Worm (Caenorhabditis elegans): ENCODE measurements around the gene C07D10.6.

The C07D10.6 gene

ce11 chrII:7390335-7390734, 11.2 kb downstream of the C07D10.6 start:
- no peak for TF ChIP-seq ceh-36 (tag; optimal IDR thresholded peaks at IDR 0.05)
- TF ChIP-seq aly-1 (tag; optimal IDR thresholded peaks at IDR 0.05), result no peak
- TF ChIP-seq hmg-4 (GFP tag; optimal IDR thresholded peaks at IDR 0.05), result no peak
- TF ChIP-seq scrt-1 (GFP tag; IDR thresholded peaks at IDR 0.05), result no peak
- TF ChIP-seq ama-1 (optimal IDR thresholded peaks at IDR 0.05), result no peak
- no peak for TF ChIP-seq ets-7 (tag; optimal IDR thresholded peaks at IDR 0.05)
- no peak for TF ChIP-seq hmbx-1 (tag; optimal IDR thresholded peaks at IDR 0.05)
- no peak for TF ChIP-seq B0310.2 (tag; optimal IDR thresholded peaks at IDR 0.05)
- TF ChIP-seq tbx-37 (GFP tag; conservative IDR thresholded peaks at IDR 0.05), result no peak
- TF ChIP-seq tra-4 (tag; optimal IDR thresholded peaks at IDR 0.05), result no peak
- TF ChIP-seq sea-1 (GFP tag; conservative IDR thresholded peaks at IDR 0.05), result no peak
- no peak for TF ChIP-seq ceh-13 (GFP tag; optimal IDR thresholded peaks at IDR 0.05)
- TF ChIP-seq pes-1 (GFP tag; IDR thresholded peaks at IDR 0.05), result no peak
- TF ChIP-seq hnd-1 (tag; optimal IDR thresholded peaks at IDR 0.05), result no peak
- no peak for TF ChIP-seq F13C5.2 (tag; optimal IDR thresholded peaks at IDR 0.05)
- TF ChIP-seq tbx-11 (GFP tag; IDR thresholded peaks at IDR 0.05), result no peak
- no peak for TF ChIP-seq flt-1 (GFP tag; IDR thresholded peaks at IDR 0.05)

DNA sequence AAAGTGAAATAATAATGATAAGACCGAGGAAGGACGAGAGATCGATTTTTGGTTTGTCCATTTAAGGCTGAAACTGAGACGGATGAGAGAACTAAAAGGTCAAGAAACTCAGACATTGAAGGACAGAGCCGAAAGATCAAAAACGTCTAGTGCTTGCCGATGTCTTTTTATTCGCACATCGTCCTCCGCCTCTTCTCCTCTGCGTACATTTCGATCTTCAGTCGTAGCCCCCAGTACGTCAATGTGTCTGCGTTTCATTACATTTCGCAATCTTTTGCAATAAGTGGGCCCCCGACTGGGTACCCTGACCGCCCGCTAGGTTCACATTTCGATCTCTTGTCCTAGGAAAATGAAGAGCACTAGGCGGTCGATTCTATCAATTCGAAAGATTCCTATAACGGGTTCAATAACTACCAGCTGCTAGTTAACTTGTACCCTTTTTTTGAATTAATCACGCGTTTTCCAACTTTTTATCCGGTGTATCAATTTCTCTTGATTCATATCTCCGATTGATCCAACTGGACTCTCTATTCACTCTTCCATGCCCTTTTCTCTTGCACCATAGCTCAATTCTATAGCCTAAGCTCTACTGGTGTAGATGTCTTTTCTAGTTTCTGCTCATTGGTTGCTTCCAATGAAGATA, 13.1 kb downstream of the C07D10.6 start:
- TF ChIP-seq hmg-4 (GFP tag; optimal IDR thresholded peaks at IDR 0.05) (no peak), F13C5.2 (tag; optimal IDR thresholded peaks at IDR 0.05) (peak; percentile 50)

DNA sequence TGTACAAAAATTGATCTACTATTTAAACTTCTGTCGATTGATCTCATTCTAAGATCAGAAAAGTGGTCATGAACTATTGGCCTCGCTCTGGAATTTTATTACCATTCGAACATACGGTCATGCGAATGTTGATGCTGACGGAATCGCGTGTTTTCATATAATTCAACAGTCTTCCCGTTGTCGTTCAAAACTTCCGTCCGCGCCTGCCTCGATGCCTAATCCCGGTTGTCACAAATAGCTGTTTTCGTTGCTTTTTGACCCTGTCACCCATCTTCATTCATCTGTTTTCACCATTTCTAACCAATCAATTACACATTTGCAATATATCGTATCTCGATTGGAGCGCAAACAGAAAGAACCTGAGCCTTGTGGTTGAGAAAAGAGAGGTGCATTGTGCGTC, 14.3 kb downstream of the C07D10.6 start:
- TF ChIP-seq ama-1 (optimal IDR thresholded peaks at IDR 0.05), result no peak
- no peak for TF ChIP-seq ceh-13 (GFP tag; optimal IDR thresholded peaks at IDR 0.05)
- TF ChIP-seq hnd-1 (tag; optimal IDR thresholded peaks at IDR 0.05), result no peak
- TF ChIP-seq ceh-36 (tag; optimal IDR thresholded peaks at IDR 0.05), result no peak
- TF ChIP-seq sea-1 (GFP tag; conservative IDR thresholded peaks at IDR 0.05), result no peak
- TF ChIP-seq flt-1 (GFP tag; IDR thresholded peaks at IDR 0.05), result no peak
- TF ChIP-seq hmg-4 (GFP tag; optimal IDR thresholded peaks at IDR 0.05), result no peak
- no peak for TF ChIP-seq tbx-37 (GFP tag; conservative IDR thresholded peaks at IDR 0.05)

- TF ChIP-seq ets-7 (tag; optimal IDR thresholded peaks at IDR 0.05) (no peak), tbx-37 (GFP tag; conservative IDR thresholded peaks at IDR 0.05) (no peak), ceh-36 (tag; optimal IDR thresholded peaks at IDR 0.05) (no peak), F13C5.2 (tag; optimal IDR thresholded peaks at IDR 0.05) (no peak), hnd-1 (tag; optimal IDR thresholded peaks at IDR 0.05) (no peak), aly-1 (tag; optimal IDR thresholded peaks at IDR 0.05) (no peak), ceh-13 (GFP tag; optimal IDR thresholded peaks at IDR 0.05) (no peak)
Observed at ce11 chrII:7393922-7394689, 15.0 kb downstream of the C07D10.6 start.

ce11 chrII:7394690-7395054, 15.6 kb downstream of the C07D10.6 start, which contains the start of gene bath-44:
Gene bath-44 (plus strand): TSS chrII:7394955.
- TF ChIP-seq F13C5.2 (tag; optimal IDR thresholded peaks at IDR 0.05) (no peak), scrt-1 (GFP tag; IDR thresholded peaks at IDR 0.05) (no peak), B0310.2 (tag; optimal IDR thresholded peaks at IDR 0.05) (no peak), aly-1 (tag; optimal IDR thresholded peaks at IDR 0.05) (no peak), tbx-11 (GFP tag; IDR thresholded peaks at IDR 0.05) (no peak), tra-4 (tag; optimal IDR thresholded peaks at IDR 0.05) (no peak), flt-1 (GFP tag; IDR thresholded peaks at IDR 0.05) (no peak), ets-7 (tag; optimal IDR thresholded peaks at IDR 0.05) (no peak), hmbx-1 (tag; optimal IDR thresholded peaks at IDR 0.05) (no peak), sea-1 (GFP tag; conservative IDR thresholded peaks at IDR 0.05) (no peak), ceh-13 (GFP tag; optimal IDR thresholded peaks at IDR 0.05) (no peak), ama-1 (optimal IDR thresholded peaks at IDR 0.05) (no peak), ceh-36 (tag; optimal IDR thresholded peaks at IDR 0.05) (no peak), pes-1 (GFP tag; IDR thresholded peaks at IDR 0.05) (no peak), hmg-4 (GFP tag; optimal IDR thresholded peaks at IDR 0.05) (no peak), tbx-37 (GFP tag; conservative IDR thresholded peaks at IDR 0.05) (no peak), hnd-1 (tag; optimal IDR thresholded peaks at IDR 0.05) (no peak)

ce11 chrII:7396081-7396480, 17.0 kb downstream of the C07D10.6 start:
- TF ChIP-seq F13C5.2 (tag; optimal IDR thresholded peaks at IDR 0.05), result no peak
- no peak for TF ChIP-seq ets-7 (tag; optimal IDR thresholded peaks at IDR 0.05)
- TF ChIP-seq ceh-36 (tag; optimal IDR thresholded peaks at IDR 0.05), result no peak

- TF ChIP-seq scrt-1 (GFP tag; IDR thresholded peaks at IDR 0.05) (no peak), ets-7 (tag; optimal IDR thresholded peaks at IDR 0.05) (no peak), ceh-36 (tag; optimal IDR thresholded peaks at IDR 0.05) (no peak), hnd-1 (tag; optimal IDR thresholded peaks at IDR 0.05) (no peak), hmg-4 (GFP tag; optimal IDR thresholded peaks at IDR 0.05) (no peak), tbx-11 (GFP tag; IDR thresholded peaks at IDR 0.05) (no peak), tbx-37 (GFP tag; conservative IDR thresholded peaks at IDR 0.05) (no peak), hmbx-1 (tag; optimal IDR thresholded peaks at IDR 0.05) (no peak)
Observed at ce11 chrII:7397273-7397840, 18.2 kb downstream of the C07D10.6 start.

- TF ChIP-seq B0310.2 (tag; optimal IDR thresholded peaks at IDR 0.05) (no peak), ets-7 (tag; optimal IDR thresholded peaks at IDR 0.05) (no peak), F13C5.2 (tag; optimal IDR thresholded peaks at IDR 0.05) (no peak), hmg-4 (GFP tag; optimal IDR thresholded peaks at IDR 0.05) (no peak), ceh-36 (tag; optimal IDR thresholded peaks at IDR 0.05) (no peak), aly-1 (tag; optimal IDR thresholded peaks at IDR 0.05) (no peak), pes-1 (GFP tag; IDR thresholded peaks at IDR 0.05) (no peak), tra-4 (tag; optimal IDR thresholded peaks at IDR 0.05) (no peak), hnd-1 (tag; optimal IDR thresholded peaks at IDR 0.05) (no peak), hmbx-1 (tag; optimal IDR thresholded peaks at IDR 0.05) (no peak), tbx-37 (GFP tag; conservative IDR thresholded peaks at IDR 0.05) (no peak), ama-1 (optimal IDR thresholded peaks at IDR 0.05) (no peak), ceh-13 (GFP tag; optimal IDR thresholded peaks at IDR 0.05) (no peak), scrt-1 (GFP tag; IDR thresholded peaks at IDR 0.05) (no peak), flt-1 (GFP tag; IDR thresholded peaks at IDR 0.05) (no peak), tbx-11 (GFP tag; IDR thresholded peaks at IDR 0.05) (no peak)
Observed at ce11 chrII:7398712-7399111, 19.6 kb downstream of the C07D10.6 start, which contains the start of gene C07D10.1. Gene C07D10.1 (plus strand): TSS chrII:7399012.

Data from whole organism, early embryonic.